Worm (Caenorhabditis elegans): ENCODE results near the gene B0284.3.
A peak's percentile ranks its signal among the peaks of the same experiment; 100 is the strongest.

The B0284.3 gene

ce11 chrIII:4398463-4398862 is 18.8 kb upstream of the B0284.3 start, which contains the start of gene R07E5.6:
R07E5.6 (plus strand) TSS chrIII:4398763.
- TF ChIP-seq dao-5 (tag; optimal IDR thresholded peaks at IDR 0.05) (no peak), W03F9.2 (tag; optimal IDR thresholded peaks at IDR 0.05) (no peak), him-1 (tag; optimal IDR thresholded peaks at IDR 0.05) (no peak)

ce11 chrIII:4397115-4397514 is 17.5 kb upstream of the B0284.3 start, which contains the start of gene R07E5.5:
R07E5.5 (plus strand) TSS chrIII:4397415.
- no peak for TF ChIP-seq dao-5 (tag; optimal IDR thresholded peaks at IDR 0.05)
- TF ChIP-seq W03F9.2 (tag; optimal IDR thresholded peaks at IDR 0.05), result no peak
- no peak for TF ChIP-seq him-1 (tag; optimal IDR thresholded peaks at IDR 0.05)

- TF ChIP-seq him-1 (tag; optimal IDR thresholded peaks at IDR 0.05) (no peak), dao-5 (tag; optimal IDR thresholded peaks at IDR 0.05) (no peak), W03F9.2 (tag; optimal IDR thresholded peaks at IDR 0.05) (no peak)
These were observed 16.2 kb upstream of the B0284.3 start for ce11 chrIII:4395857-4396256.

- TF ChIP-seq W03F9.2 (tag; optimal IDR thresholded peaks at IDR 0.05) (no peak), him-1 (tag; optimal IDR thresholded peaks at IDR 0.05) (no peak), dao-5 (tag; optimal IDR thresholded peaks at IDR 0.05) (no peak)
These were observed 14.9 kb upstream of the B0284.3 start, which contains the start of gene R07E5.4 for ce11 chrIII:4394496-4394895. R07E5.4 (plus strand) TSS chrIII:4394796.

ce11 chrIII:4391938-4392337 is 12.3 kb upstream of the B0284.3 start:
- TF ChIP-seq W03F9.2 (tag; optimal IDR thresholded peaks at IDR 0.05) (no peak), dao-5 (tag; optimal IDR thresholded peaks at IDR 0.05) (no peak), him-1 (tag; optimal IDR thresholded peaks at IDR 0.05) (no peak)

ce11 chrIII:4391319-4391718 is 11.7 kb upstream of the B0284.3 start:
- no peak for TF ChIP-seq him-1 (tag; optimal IDR thresholded peaks at IDR 0.05)
- TF ChIP-seq W03F9.2 (tag; optimal IDR thresholded peaks at IDR 0.05), result no peak
- no peak for TF ChIP-seq dao-5 (tag; optimal IDR thresholded peaks at IDR 0.05)

ce11 chrIII:4390421-4390820 is 10.8 kb upstream of the B0284.3 start:
- no peak for TF ChIP-seq dao-5 (tag; optimal IDR thresholded peaks at IDR 0.05)
- TF ChIP-seq him-1 (tag; optimal IDR thresholded peaks at IDR 0.05), result no peak
- no peak for TF ChIP-seq W03F9.2 (tag; optimal IDR thresholded peaks at IDR 0.05)

ce11 chrIII:4384487-4384886 is 4.9 kb upstream of the B0284.3 start, which contains the start of gene pals-28:
pals-28 (plus strand) TSS chrIII:4384787.
- TF ChIP-seq W03F9.2 (tag; optimal IDR thresholded peaks at IDR 0.05), result no peak
- no peak for TF ChIP-seq him-1 (tag; optimal IDR thresholded peaks at IDR 0.05)
- TF ChIP-seq dao-5 (tag; optimal IDR thresholded peaks at IDR 0.05), result no peak

- TF ChIP-seq dao-5 (tag; optimal IDR thresholded peaks at IDR 0.05), result no peak
- TF ChIP-seq W03F9.2 (tag; optimal IDR thresholded peaks at IDR 0.05), result no peak
- TF ChIP-seq him-1 (tag; optimal IDR thresholded peaks at IDR 0.05), result no peak
These were observed 2.5 kb upstream of the B0284.3 start for ce11 chrIII:4382118-4382517.

- no peak for TF ChIP-seq him-1 (tag; optimal IDR thresholded peaks at IDR 0.05)
- TF ChIP-seq W03F9.2 (tag; optimal IDR thresholded peaks at IDR 0.05), result no peak
- TF ChIP-seq dao-5 (tag; optimal IDR thresholded peaks at IDR 0.05), result no peak
These were observed 1.7 kb upstream of the B0284.3 start, which contains the start of gene pals-27 for ce11 chrIII:4381343-4381742. pals-27 (plus strand) TSS chrIII:4381643.

- TF ChIP-seq W03F9.2 (tag; optimal IDR thresholded peaks at IDR 0.05) (no peak), dao-5 (tag; optimal IDR thresholded peaks at IDR 0.05) (no peak), him-1 (tag; optimal IDR thresholded peaks at IDR 0.05) (no peak)
These were observed 1.2 kb upstream of the B0284.3 start for ce11 chrIII:4380835-4381234.

- no peak for TF ChIP-seq him-1 (tag; optimal IDR thresholded peaks at IDR 0.05)
- TF ChIP-seq dao-5 (tag; optimal IDR thresholded peaks at IDR 0.05), result no peak
- TF ChIP-seq W03F9.2 (tag; optimal IDR thresholded peaks at IDR 0.05), result no peak
These were observed 4.8 kb downstream of the B0284.3 start, which contains the start of gene pals-26 for ce11 chrIII:4374854-4375253. pals-26 (plus strand) TSS chrIII:4375154.

- no peak for TF ChIP-seq him-1 (tag; optimal IDR thresholded peaks at IDR 0.05)
- TF ChIP-seq dao-5 (tag; optimal IDR thresholded peaks at IDR 0.05), result no peak
- TF ChIP-seq W03F9.2 (tag; optimal IDR thresholded peaks at IDR 0.05), result no peak
These were observed 6.7 kb downstream of the B0284.3 start for ce11 chrIII:4372894-4373293.

ce11 chrIII:4370585-4370984 is 9.0 kb downstream of the B0284.3 start, which contains the start of gene ckb-3:
ckb-3 (plus strand) TSS chrIII:4370885.
- no peak for TF ChIP-seq W03F9.2 (tag; optimal IDR thresholded peaks at IDR 0.05)
- no peak for TF ChIP-seq dao-5 (tag; optimal IDR thresholded peaks at IDR 0.05)
- TF ChIP-seq him-1 (tag; optimal IDR thresholded peaks at IDR 0.05), result no peak

ce11 chrIII:4369381-4369809 is 10.2 kb downstream of the B0284.3 start:
- TF ChIP-seq dao-5 (tag; optimal IDR thresholded peaks at IDR 0.05), result peak; percentile 75
